Fruit fly (Drosophila melanogaster): ENCODE results near the gene CG10011.

The CG10011 gene

DNA sequence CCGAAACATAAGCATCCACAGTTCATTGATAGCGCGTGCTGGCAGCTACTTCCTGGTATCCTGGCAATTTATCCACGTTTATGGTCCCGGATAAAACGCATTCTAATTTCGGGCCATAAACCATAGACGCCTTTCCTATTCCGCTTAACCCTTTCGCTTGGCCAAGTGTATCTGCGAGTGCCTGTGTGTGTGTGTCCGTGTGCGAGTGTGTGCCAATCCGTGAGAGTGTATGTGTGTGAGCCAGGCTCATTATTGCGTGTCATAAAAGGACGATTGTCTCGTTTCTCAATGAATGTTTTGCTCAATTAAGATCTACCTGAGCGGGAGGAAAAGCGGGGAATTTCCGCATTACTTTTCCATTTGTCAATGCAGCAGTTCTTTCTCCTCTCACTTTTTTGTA, 48.7 kb downstream of the CG10011 start:
- TF ChIP-seq CG9705 (GFP tag; optimal IDR thresholded peaks at IDR 0.05) = no peak
- no peak for TF ChIP-seq sage (GFP tag; optimal IDR thresholded peaks at IDR 0.05)
- TF ChIP-seq Rel (GFP tag; optimal IDR thresholded peaks at IDR 0.05) = no peak
- no peak for TF ChIP-seq Rel (tag; optimal IDR thresholded peaks at IDR 0.05)
- no peak for TF ChIP-seq Dif (GFP tag; optimal IDR thresholded peaks at IDR 0.05; ENCODE audit: partially characterized antibody)
- no peak for TF ChIP-seq sv (GFP tag; optimal IDR thresholded peaks at IDR 0.05)
- TF ChIP-seq N (GFP tag; optimal IDR thresholded peaks at IDR 0.05) = no peak
- no peak for TF ChIP-seq fru (GFP tag; optimal IDR thresholded peaks at IDR 0.05)
- TF ChIP-seq Hnf4 (GFP tag; optimal IDR thresholded peaks at IDR 0.05) = no peak

DNA sequence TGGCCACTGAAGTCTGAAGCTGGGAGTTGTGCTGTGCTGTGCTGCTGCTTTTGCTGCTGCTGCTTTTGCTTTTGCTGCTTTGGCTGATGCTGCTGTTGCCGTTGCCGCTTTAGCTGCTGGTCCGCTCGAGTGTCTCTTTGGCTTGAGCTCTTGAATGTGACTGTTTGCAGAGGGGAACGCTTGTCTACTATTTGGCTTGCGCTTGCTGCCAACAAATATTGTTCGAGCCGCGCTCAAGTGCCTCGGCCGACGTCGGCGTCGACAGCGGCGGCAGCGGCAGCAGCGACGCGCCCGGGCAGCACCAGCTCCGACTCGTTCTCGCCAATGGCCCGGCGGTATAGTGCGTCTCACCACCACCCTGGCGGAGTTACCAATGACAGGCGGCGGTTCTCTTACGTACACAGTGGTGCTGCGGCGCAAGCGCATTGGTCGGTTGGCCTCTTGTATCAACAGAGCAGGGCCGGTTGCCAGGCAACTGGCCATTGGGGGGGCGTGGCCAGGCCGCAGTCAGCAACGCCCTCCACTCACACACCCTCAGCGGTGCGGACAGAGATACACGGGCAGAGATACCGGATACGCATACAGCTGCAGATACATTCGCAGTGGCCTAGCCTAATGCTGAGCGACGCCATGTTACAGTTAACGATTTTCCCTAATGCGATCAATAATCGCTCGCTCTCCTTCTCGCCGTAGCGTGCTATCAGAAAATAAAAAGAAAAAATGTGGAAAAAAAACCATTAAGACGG, 49.6 kb downstream of the CG10011 start, which contains the start of gene fkh:
Gene fkh (minus strand): TSS at position 189 of the 746 bp plus-strand sequence.
- TF ChIP-seq Mio (GFP tag; optimal IDR thresholded peaks at IDR 0.05) (peak; percentile 87), h (GFP tag; optimal IDR thresholded peaks at IDR 0.05) (peak; percentile 98), CrebA (GFP tag; optimal IDR thresholded peaks at IDR 0.05; ENCODE audit: borderline replicate concordance) (peak; percentile 36), Dif (GFP tag; optimal IDR thresholded peaks at IDR 0.05; ENCODE audit: partially characterized antibody) (peak; percentile 66), pan (optimal IDR thresholded peaks at IDR 0.05) (no peak), foxo (GFP tag; optimal IDR thresholded peaks at IDR 0.05) (peak; percentile 86 to 97), Jra (GFP tag; optimal IDR thresholded peaks at IDR 0.05) (peak; percentile 99), OdsH (GFP tag; optimal IDR thresholded peaks at IDR 0.05) (peak; percentile 98), Hnf4 (GFP tag; optimal IDR thresholded peaks at IDR 0.05) (peak; percentile 99), dsf (GFP tag; optimal IDR thresholded peaks at IDR 0.05; ENCODE audit: borderline replicate concordance) (peak; percentile 95), dl (GFP tag; optimal IDR thresholded peaks at IDR 0.05; ENCODE audit: insufficient read depth in 1 of 2, partially characterized antibody in 2 of 2) (peak in 1 of 2 experiments; percentile 53), sage (GFP tag; optimal IDR thresholded peaks at IDR 0.05) (peak; percentile 55), brk (GFP tag; optimal IDR thresholded peaks at IDR 0.05) (peak; percentile 97), br (GFP tag; optimal IDR thresholded peaks at IDR 0.05) (peak; percentile 98), sv (GFP tag; optimal IDR thresholded peaks at IDR 0.05) (peak; percentile 56), Dfd (GFP tag; optimal IDR thresholded peaks at IDR 0.05) (no peak), GATAd (GFP tag; optimal IDR thresholded peaks at IDR 0.05) (peak; percentile 94), lola (GFP tag; optimal IDR thresholded peaks at IDR 0.05) (no peak), jim (GFP tag; optimal IDR thresholded peaks at IDR 0.05) (peak; percentile 97), Hr83 (GFP tag; optimal IDR thresholded peaks at IDR 0.05; ENCODE audit: poor library complexity, severe bottlenecking) (peak; percentile 100), woc (GFP tag; optimal IDR thresholded peaks at IDR 0.05) (peak; percentile 54), Hr78 (GFP tag; optimal IDR thresholded peaks at IDR 0.05) (no peak), ey (GFP tag; optimal IDR thresholded peaks at IDR 0.05) (peak; percentile 90), N (GFP tag; optimal IDR thresholded peaks at IDR 0.05) (no peak), psq (GFP tag; optimal IDR thresholded peaks at IDR 0.05) (peak; percentile 92), Abd-B (GFP tag; optimal IDR thresholded peaks at IDR 0.05) (no peak), dmrt93B (GFP tag; optimal IDR thresholded peaks at IDR 0.05) (peak; percentile 91), Rel (GFP tag; optimal IDR thresholded peaks at IDR 0.05) (peak; percentile 83), Rel (tag; optimal IDR thresholded peaks at IDR 0.05) (peak; percentile 49), tai (GFP tag; optimal IDR thresholded peaks at IDR 0.05) (peak; percentile 98), fru (GFP tag; optimal IDR thresholded peaks at IDR 0.05) (peak; percentile 95), Myc (optimal IDR thresholded peaks at IDR 0.05) (no peak), CG9705 (GFP tag; optimal IDR thresholded peaks at IDR 0.05) (peak; percentile 88), Vsx2 (GFP tag; optimal IDR thresholded peaks at IDR 0.05; ENCODE audit: partially characterized antibody) (peak; percentile 71), HLH106 (tag; optimal IDR thresholded peaks at IDR 0.05) (peak; percentile 67), rgr (GFP tag; optimal IDR thresholded peaks at IDR 0.05) (peak; percentile 99), usp (GFP tag; optimal IDR thresholded peaks at IDR 0.05) (no peak), Sp1 (GFP tag; optimal IDR thresholded peaks at IDR 0.05) (peak; percentile 83), CG32264 (GFP tag; optimal IDR thresholded peaks at IDR 0.05) (peak; percentile 97)
